Worm (Caenorhabditis elegans) whole organism, L4 larva: ENCODE results near the gene Y57A10A.29.

ENCODE experiments used
- D1046.2 ChIP-seq: fragments of 200-800 bp; sonication (Bioruptor generic); IDR thresholded peaks from 2 replicates; pipeline ENCODE4 v1.3.6; 2022; ENCODE audit warnings: missing genetic modification characterization, missing compliant biosample characterization
- Y48G9A.11 ChIP-seq: fragments of 200-800 bp; sonication (Bioruptor generic); IDR thresholded peaks from 2 replicates; pipeline ENCODE4 v1.3.6; 2022; ENCODE audit warnings: missing genetic modification reagents, missing genetic modification characterization, missing compliant biosample characterization
- Y75B8A.6 ChIP-seq: fragments of 200-800 bp; sonication (Bioruptor generic); IDR thresholded peaks from 2 replicates; pipeline ENCODE4 v1.3.6; 2022; ENCODE audit warnings: missing genetic modification reagents, missing genetic modification characterization, missing compliant biosample characterization
- ZK546.5 ChIP-seq, 2 experiments: sonication (generic microtip); optimal IDR thresholded peaks; 2 replicates each; lab custom pipeline; 2017; ENCODE audit warnings: missing biosample characterization in 2 of 2, missing genetic modification characterization in 2 of 2
- aha-1 ChIP-seq: fragments of 150-350 bp; peaks from one replicate; lab custom pipeline; 2014; ENCODE audit warnings: missing biosample characterization, missing genetic modification characterization
- attf-4 ChIP-seq: sonication (generic microtip); optimal IDR thresholded peaks from 3 replicates; lab custom pipeline; 2017; ENCODE audit warnings: missing biosample characterization, missing genetic modification characterization
- ceh-28 ChIP-seq: fragments of 150-350 bp; optimal IDR thresholded peaks from 2 replicates; lab custom pipeline; 2014; ENCODE audit warnings: missing biosample characterization, missing genetic modification reagents, missing genetic modification characterization
- ceh-32 ChIP-seq: sonication (generic microtip); optimal IDR thresholded peaks from 2 replicates; lab custom pipeline; 2016; ENCODE audit warnings: mild to moderate bottlenecking, missing genetic modification characterization, missing compliant biosample characterization; ENCODE audit not compliant: poor library complexity
- ceh-44 ChIP-seq: fragments of 200-800 bp; sonication (Bioruptor generic); IDR thresholded peaks from 2 replicates; pipeline ENCODE4 v1.3.6; 2022; ENCODE audit warnings: missing genetic modification reagents, missing genetic modification characterization, missing compliant biosample characterization
- ceh-82 ChIP-seq: sonication (generic microtip); optimal IDR thresholded peaks from 2 replicates; lab custom pipeline; 2017; ENCODE audit warnings: missing biosample characterization, missing genetic modification characterization
- ces-1 ChIP-seq: fragments of 150-350 bp; sonication (generic microtip); optimal IDR thresholded peaks from 4 replicates; lab custom pipeline; 2014; ENCODE audit warnings: missing biosample characterization, missing genetic modification reagents, missing genetic modification characterization
- ctbp-1 ChIP-seq: fragments of 200-800 bp; sonication (Bioruptor generic); IDR thresholded peaks from 2 replicates; pipeline ENCODE4 v1.3.6; 2022; ENCODE audit warnings: missing genetic modification reagents, missing genetic modification characterization, missing compliant biosample characterization
- daf-12 ChIP-seq: fragments of 150-350 bp; optimal IDR thresholded peaks from 2 replicates; lab custom pipeline; 2014; ENCODE audit warnings: missing biosample characterization, missing genetic modification reagents, missing genetic modification characterization
- daf-16 ChIP-seq, 3 experiments: sonication (generic microtip); optimal IDR thresholded peaks; 2 replicates each; lab custom pipeline; 2016 to 2017; ENCODE audit warnings: missing genetic modification characterization in 3 of 3, missing genetic modification reagents in 3 of 3, mild to moderate bottlenecking in 2 of 3, missing compliant biosample characterization in 2 of 3, missing biosample characterization in 1 of 3, moderate library complexity in 1 of 3
- daf-19 ChIP-seq: fragments of 200-800 bp; sonication (Bioruptor generic); conservative IDR thresholded peaks from 2 replicates; pipeline ENCODE4 v1.3.6; 2022; ENCODE audit warnings: missing genetic modification characterization, missing compliant biosample characterization
- dmd-6 ChIP-seq: fragments of 200-800 bp; sonication (Bioruptor generic); IDR thresholded peaks from 2 replicates; pipeline ENCODE4 v1.3.6; 2022; ENCODE audit warnings: missing genetic modification reagents, missing genetic modification characterization, missing compliant biosample characterization
- dve-1 ChIP-seq: sonication (generic microtip); optimal IDR thresholded peaks from 2 replicates; lab custom pipeline; 2017; ENCODE audit warnings: antibody characterized with exemption, mild to moderate bottlenecking, missing genetic modification characterization, missing compliant biosample characterization; ENCODE audit not compliant: insufficient read depth
- egl-43 ChIP-seq: fragments of 200-800 bp; sonication (Bioruptor generic); IDR thresholded peaks from 2 replicates; pipeline ENCODE4 v1.3.6; 2022; ENCODE audit warnings: missing genetic modification reagents, missing genetic modification characterization, missing compliant biosample characterization
- gei-8 ChIP-seq: fragments of 200-800 bp; sonication (Bioruptor generic); optimal IDR thresholded peaks from 2 replicates; lab custom pipeline; 2018; ENCODE audit warnings: mild to moderate bottlenecking, missing genetic modification characterization, missing compliant biosample characterization
- hif-1 ChIP-seq, 2 experiments: sonication (generic microtip); optimal IDR thresholded peaks; 2 replicates each; lab custom pipeline; 2016 to 2017; ENCODE audit warnings: missing compliant biosample characterization in 2 of 2, missing genetic modification characterization in 2 of 2, missing genetic modification reagents in 2 of 2, missing genotype in 2 of 2, mild to moderate bottlenecking in 1 of 2
- hlh-30 ChIP-seq: sonication (generic microtip); optimal IDR thresholded peaks from 2 replicates; lab custom pipeline; 2017; ENCODE audit warnings: antibody characterized with exemption, mild to moderate bottlenecking, missing genetic modification characterization, missing compliant biosample characterization; ENCODE audit not compliant: insufficient read depth
- hmg-1.1 ChIP-seq: fragments of 200-800 bp; sonication (Bioruptor generic); IDR thresholded peaks from 2 replicates; pipeline ENCODE4 v1.3.6; 2022; ENCODE audit warnings: missing genetic modification reagents, missing genetic modification characterization, missing compliant biosample characterization
- lim-7 ChIP-seq: fragments of 200-800 bp; sonication (Bioruptor generic); IDR thresholded peaks from 2 replicates; pipeline ENCODE4 v1.3.6; 2022; ENCODE audit warnings: missing genetic modification characterization, missing compliant biosample characterization
- lin-29 ChIP-seq: fragments of 200-800 bp; sonication (Bioruptor generic); IDR thresholded peaks from 2 replicates; pipeline ENCODE4 v1.3.6; 2022; ENCODE audit warnings: missing genetic modification reagents, missing genetic modification characterization, missing compliant biosample characterization
- madf-5 ChIP-seq, 2 experiments: fragments of 200-800 bp; sonication (Bioruptor generic); IDR thresholded peaks; 2 replicates each; pipeline ENCODE4 v1.3.6; 2022; ENCODE audit warnings: missing compliant biosample characterization in 2 of 2, missing genetic modification characterization in 2 of 2
- mdl-1 ChIP-seq, 2 experiments: fragments of 150-350 bp in 1 of 2; sonication (generic microtip) in 1 of 2; optimal IDR thresholded peaks; 2 replicates each; lab custom pipeline; 2014 to 2017; ENCODE audit warnings: missing biosample characterization in 2 of 2, missing genetic modification characterization in 2 of 2
- mep-1 ChIP-seq: fragments of 150-350 bp; sonication (generic microtip); optimal IDR thresholded peaks from 3 replicates; lab custom pipeline; 2014; ENCODE audit warnings: missing biosample characterization, missing genetic modification characterization
- mxl-3 ChIP-seq: fragments of 200-800 bp; sonication (Bioruptor generic); optimal IDR thresholded peaks from 2 replicates; lab custom pipeline; 2018; ENCODE audit warnings: mild to moderate bottlenecking, missing genetic modification characterization, missing compliant biosample characterization
- nhr-10 ChIP-seq: fragments of 150-350 bp; optimal IDR thresholded peaks from 2 replicates; lab custom pipeline; 2014; ENCODE audit warnings: missing biosample characterization, missing genetic modification characterization
- nhr-237 ChIP-seq: sonication (generic microtip); optimal IDR thresholded peaks from 2 replicates; lab custom pipeline; 2017; ENCODE audit warnings: missing biosample characterization, missing genetic modification characterization
- nhr-28 ChIP-seq: fragments of 150-350 bp; optimal IDR thresholded peaks from 2 replicates; lab custom pipeline; 2014; ENCODE audit warnings: missing biosample characterization, missing genetic modification characterization
- nhr-41 ChIP-seq: fragments of 200-800 bp; sonication (Bioruptor generic); IDR thresholded peaks from 2 replicates; pipeline ENCODE4 v1.3.6; 2022; ENCODE audit warnings: missing genetic modification reagents, missing genetic modification characterization, missing compliant biosample characterization
- nhr-76 ChIP-seq: fragments of 150-350 bp; optimal IDR thresholded peaks from 2 replicates; lab custom pipeline; 2014; ENCODE audit warnings: missing biosample characterization, missing genetic modification characterization
- nhr-77 ChIP-seq: fragments of 150-350 bp; optimal IDR thresholded peaks from 2 replicates; lab custom pipeline; 2014; ENCODE audit warnings: missing biosample characterization, missing genetic modification characterization
- pha-4 ChIP-seq, 2 experiments: fragments of 150-350 bp in 1 of 2; fragments of 200-800 bp in 1 of 2; sonication (Bioruptor generic) in 1 of 2; IDR thresholded peaks in 1 of 2; optimal IDR thresholded peaks in 1 of 2; 2 replicates each; pipeline versions ENCODE4 v1.3.6 to Lab custom; 2014 to 2022; ENCODE audit warnings: missing genetic modification characterization in 2 of 2, missing genetic modification reagents in 2 of 2, missing biosample characterization in 1 of 2, missing compliant biosample characterization in 1 of 2
- php-3 ChIP-seq: fragments of 200-800 bp; sonication (Bioruptor generic); IDR thresholded peaks from 2 replicates; pipeline ENCODE4 v1.3.6; 2022; ENCODE audit warnings: missing genetic modification reagents, missing genetic modification characterization, missing compliant biosample characterization
- set-16 ChIP-seq: fragments of 200-800 bp; sonication (Bioruptor generic); IDR thresholded peaks from 2 replicates; pipeline ENCODE4 v1.3.6; 2022; ENCODE audit warnings: missing genetic modification reagents, missing genetic modification characterization, missing compliant biosample characterization
- snpc-1.2 ChIP-seq: fragments of 200-800 bp; sonication (Bioruptor generic); IDR thresholded peaks from 2 replicates; pipeline ENCODE4 v1.3.6; 2022; ENCODE audit warnings: missing genetic modification reagents, missing genetic modification characterization, missing compliant biosample characterization
- spr-3 ChIP-seq: fragments of 200-800 bp; sonication (Bioruptor generic); optimal IDR thresholded peaks from 2 replicates; lab custom pipeline; 2018; ENCODE audit warnings: mild to moderate bottlenecking, missing genetic modification characterization, missing compliant biosample characterization
- tag-97 ChIP-seq: fragments of 200-800 bp; sonication (Bioruptor generic); IDR thresholded peaks from 2 replicates; pipeline ENCODE4 v1.3.6; 2022; ENCODE audit warnings: missing genetic modification characterization, missing compliant biosample characterization
- unc-62 ChIP-seq, 3 experiments: fragments of 150-350 bp in 1 of 3; sonication (generic microtip); optimal IDR thresholded peaks in 2 of 3; peaks in 1 of 3; 1 replicate in 1 of 3; 2 replicates in 2 of 3; lab custom pipeline; 2014 to 2017; ENCODE audit warnings: missing biosample characterization in 3 of 3, missing genetic modification characterization in 3 of 3, missing genetic modification reagents in 3 of 3, missing genotype in 1 of 3
- zag-1 ChIP-seq: fragments of 150-350 bp; optimal IDR thresholded peaks from 2 replicates; lab custom pipeline; 2014; ENCODE audit warnings: missing biosample characterization, missing genetic modification characterization
- zfp-3 ChIP-seq: fragments of 200-800 bp; sonication (Bioruptor generic); conservative IDR thresholded peaks from 2 replicates; pipeline ENCODE4 v1.3.6; 2022; ENCODE audit warnings: missing genetic modification reagents, missing genetic modification characterization, missing compliant biosample characterization

Gene Y57A10A.29

ce11 chrII:12257095-12257494 lies 22.3 kb upstream of the Y57A10A.29 start:
- no peak for TF ChIP-seq ces-1 (GFP tag; lab: Kevin White, UChicago)
- no peak for TF ChIP-seq ceh-32 (tag; lab: Kevin White, UChicago)
- TF ChIP-seq ceh-28 (tag; lab: Kevin White, UChicago) = peak; percentile 65
- TF ChIP-seq nhr-41 = no peak
- TF ChIP-seq lim-7 (GFP tag; lab: Robert Waterston, UW) = no peak

- no peak for TF ChIP-seq daf-12 (tag; lab: Kevin White, UChicago)
- TF ChIP-seq unc-62 (GFP tag; optimal IDR thresholded peaks at IDR 0.05 in 1 of 2; lab: Kevin White, UChicago) = peak in 1 of 2 experiments; percentile 32
- TF ChIP-seq unc-62 (tag; optimal IDR thresholded peaks at IDR 0.05; lab: Kevin White, UChicago) = no peak
Measured at ce11 chrII:12260538-12260937, 18.8 kb upstream of the Y57A10A.29 start.

- TF ChIP-seq attf-4 (no peak), hif-1 (tag; optimal IDR thresholded peaks at IDR 0.05; lab: Kevin White, UChicago) (peak; percentile 76 to 83), egl-43 (GFP tag; lab: Robert Waterston, UW) (no peak; the same call in 1 of the 2 replicates), dmd-6 (GFP tag; lab: Robert Waterston, UW) (peak; percentile 22; the same call in 1 of the 2 replicates), mep-1 (peak; percentile 26), ceh-44 (GFP tag; lab: Robert Waterston, UW) (no peak), tag-97 (GFP tag; lab: Robert Waterston, UW) (no peak), nhr-237 (tag; lab: Kevin White, UChicago) (no peak), hlh-30 (tag; lab: Kevin White, UChicago) (peak; percentile 7), mdl-1 (tag; optimal IDR thresholded peaks at IDR 0.05; lab: Kevin White, UChicago) (peak in 1 of 2 experiments; percentile 25), zfp-3 (GFP tag; lab: Robert Waterston, UW) (no peak), daf-16 (GFP tag; optimal IDR thresholded peaks at IDR 0.05; lab: Kevin White, UChicago) (no peak), daf-16 (tag; optimal IDR thresholded peaks at IDR 0.05; lab: Kevin White, UChicago) (peak; percentile 25), dve-1 (peak; percentile 14), set-16 (GFP tag; lab: Robert Waterston, UW) (0 out of 2 replicates have a peak, but pooled peaks have one; percentile 12), mxl-3 (GFP tag; lab: Kevin White, UChicago) (no peak), aha-1 (peak; percentile 91)
Measured at ce11 chrII:12261147-12261821, 18.1 kb upstream of the Y57A10A.29 start.

ce11 chrII:12262567-12262966 lies 16.8 kb upstream of the Y57A10A.29 start:
- TF ChIP-seq ceh-44 (GFP tag; lab: Robert Waterston, UW) (no peak), zag-1 (no peak), mep-1 (peak; percentile 32), snpc-1.2 (no peak), php-3 (no peak), egl-43 (GFP tag; lab: Robert Waterston, UW) (no peak), lin-29 (GFP tag; lab: Robert Waterston, UW) (no peak), set-16 (GFP tag; lab: Robert Waterston, UW) (0 out of 2 replicates have a peak, but pooled peaks have one; percentile 11), nhr-76 (tag; lab: Kevin White, UChicago) (no peak), nhr-77 (tag; lab: Kevin White, UChicago) (no peak), mxl-3 (GFP tag; lab: Kevin White, UChicago) (no peak), ctbp-1 (no peak), pha-4 (GFP tag; IDR thresholded peaks at IDR 0.05; lab: Robert Waterston, UW) (no peak), pha-4 (tag; optimal IDR thresholded peaks at IDR 0.05; lab: Kevin White, UChicago) (no peak), D1046.2 (GFP tag; lab: Robert Waterston, UW) (no peak), ceh-82 (tag; lab: Kevin White, UChicago) (no peak), daf-19 (GFP tag; lab: Robert Waterston, UW) (no peak), Y48G9A.11 (GFP tag; lab: Robert Waterston, UW) (no peak), nhr-10 (tag; lab: Kevin White, UChicago) (no peak), nhr-28 (peak; percentile 20), madf-5 (GFP tag; IDR thresholded peaks at IDR 0.05; lab: Robert Waterston, UW) (no peak), gei-8 (GFP tag; lab: Kevin White, UChicago) (no peak), Y75B8A.6 (no peak), hmg-1.1 (GFP tag; lab: Robert Waterston, UW) (peak; percentile 31; the same call in 1 of the 2 replicates), spr-3 (GFP tag; lab: Kevin White, UChicago) (no peak), ZK546.5 (tag; optimal IDR thresholded peaks at IDR 0.05; lab: Kevin White, UChicago) (no peak)
